Worm (Caenorhabditis elegans): ENCODE measurements around the gene arrd-8.

arrd-8 gene

ce11 chrII:12042108-12042960, 22.6 kb upstream of the arrd-8 start, which contains the start of gene ippk-1 (continued):
- TF ChIP-seq nhr-90 (tag; optimal IDR thresholded peaks at IDR 0.05; ENCODE audit: poor library complexity) (peak; percentile 48), grh-1 (GFP tag; IDR thresholded peaks at IDR 0.05) (no peak), lin-13 (GFP tag; optimal IDR thresholded peaks at IDR 0.05) (peak; percentile 50), unc-98 (GFP tag; IDR thresholded peaks at IDR 0.05) (peak; percentile 77), nhr-11 (tag; optimal IDR thresholded peaks at IDR 0.05) (no peak), nhr-19 (GFP tag; conservative IDR thresholded peaks at IDR 0.05) (peak; percentile 57), aly-2 (tag; optimal IDR thresholded peaks at IDR 0.05) (no peak), isw-1 (GFP tag; IDR thresholded peaks at IDR 0.05) (peak; percentile 65), mef-2 (tag; optimal IDR thresholded peaks at IDR 0.05) (no peak), egl-13 (tag; optimal IDR thresholded peaks at IDR 0.05) (peak; percentile 67), mdl-1 (tag; optimal IDR thresholded peaks at IDR 0.05) (peak in 1 of 2 experiments; percentile 57), nhr-20 (tag; optimal IDR thresholded peaks at IDR 0.05) (peak; percentile 54), nhr-47 (tag; optimal IDR thresholded peaks at IDR 0.05) (peak; percentile 71), ztf-11 (tag; optimal IDR thresholded peaks at IDR 0.05) (peak in 1 of 2 experiments; percentile 53), aha-1 (tag; optimal IDR thresholded peaks at IDR 0.05) (no peak), ceh-90 (tag; optimal IDR thresholded peaks at IDR 0.05) (peak; percentile 58), fkh-4 (tag; optimal IDR thresholded peaks at IDR 0.05; ENCODE audit: borderline replicate concordance) (no peak), ztf-4 (tag; optimal IDR thresholded peaks at IDR 0.05) (no peak), unc-86 (tag; optimal IDR thresholded peaks at IDR 0.05) (peak; percentile 71), tbx-2 (tag; optimal IDR thresholded peaks at IDR 0.05) (peak; percentile 61), nhr-76 (tag; optimal IDR thresholded peaks at IDR 0.05) (no peak), ceh-82 (tag; optimal IDR thresholded peaks at IDR 0.05) (peak in 2 of 3 experiments; percentile 34 to 47), unc-130 (tag; optimal IDR thresholded peaks at IDR 0.05) (no peak), snpc-4 (tag; optimal IDR thresholded peaks at IDR 0.05) (no peak), lin-14 (GFP tag; optimal IDR thresholded peaks at IDR 0.05) (peak; percentile 90), pag-3 (tag; optimal IDR thresholded peaks at IDR 0.05; ENCODE audit: borderline replicate concordance, insufficient read depth) (no peak), mep-1 (tag; optimal IDR thresholded peaks at IDR 0.05) (no peak), pax-3 (tag; optimal IDR thresholded peaks at IDR 0.05) (peak; percentile 80), C16A3.4 (tag; optimal IDR thresholded peaks at IDR 0.05) (peak; percentile 44), F16B12.6 (tag; optimal IDR thresholded peaks at IDR 0.05) (no peak), elt-2 (tag; optimal IDR thresholded peaks at IDR 0.05) (peak; percentile 38)

- TF ChIP-seq isw-1 (GFP tag; IDR thresholded peaks at IDR 0.05) (no peak), irx-1 (tag; optimal IDR thresholded peaks at IDR 0.05) (no peak), nhr-76 (tag; optimal IDR thresholded peaks at IDR 0.05) (no peak), nhr-237 (tag; optimal IDR thresholded peaks at IDR 0.05) (no peak), efl-3 (GFP tag; optimal IDR thresholded peaks at IDR 0.05) (no peak), alr-1 (tag; optimal IDR thresholded peaks at IDR 0.05; ENCODE audit: borderline replicate concordance) (no peak), sup-37 (GFP tag; optimal IDR thresholded peaks at IDR 0.05) (no peak), aha-1 (tag; optimal IDR thresholded peaks at IDR 0.05) (no peak), ztf-4 (tag; optimal IDR thresholded peaks at IDR 0.05) (no peak), Y116A8C.19 (tag; optimal IDR thresholded peaks at IDR 0.05; ENCODE audit: borderline replicate concordance) (no peak), snu-23 (GFP tag; optimal IDR thresholded peaks at IDR 0.05) (no peak), sptf-1 (tag; optimal IDR thresholded peaks at IDR 0.05) (no peak), mef-2 (tag; optimal IDR thresholded peaks at IDR 0.05) (no peak), nhr-77 (tag; optimal IDR thresholded peaks at IDR 0.05) (no peak), ceh-63 (GFP tag; optimal IDR thresholded peaks at IDR 0.05) (no peak)
Observed at ce11 chrII:12049281-12049680, 15.6 kb upstream of the arrd-8 start, which contains the start of gene nadk-2. nadk-2 (plus strand) TSS chrII:12049581.

Measured in whole organism, L1 larva.